Worm (Caenorhabditis elegans): Measurements from ENCODE around the gene clic-1.

clic-1 gene

DNA sequence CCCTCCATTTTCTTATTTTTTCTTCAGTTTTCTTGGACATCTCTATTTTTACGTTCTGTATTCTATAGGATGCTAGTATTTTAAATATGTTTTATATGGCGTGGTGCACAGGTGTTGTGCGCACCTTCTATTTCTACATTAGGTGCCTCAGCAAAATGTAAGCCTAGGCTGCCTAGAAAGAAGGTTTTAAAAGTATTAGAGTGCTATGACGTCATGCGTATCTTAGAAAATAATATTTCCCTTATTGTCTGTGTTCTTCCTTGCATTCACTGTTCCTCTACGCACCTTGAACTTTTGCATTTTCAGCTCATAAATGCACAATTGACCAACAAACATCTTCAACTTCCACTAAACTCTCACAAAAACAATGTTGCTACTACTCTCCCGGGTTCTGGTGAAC, 36.2 kb upstream of the clic-1 start, which contains the start of gene frpr-3:
Gene frpr-3, plus strand, starts transcription at position 301 of the 400 bp plus-strand sequence.
- TF ChIP-seq lin-32 (GFP tag; optimal IDR thresholded peaks at IDR 0.05) (no peak), blmp-1 (tag; optimal IDR thresholded peaks at IDR 0.05) (no peak), ceh-43 (GFP tag; optimal IDR thresholded peaks at IDR 0.05) (no peak), drap-1 (GFP tag; optimal IDR thresholded peaks at IDR 0.05) (no peak), flh-1 (GFP tag; optimal IDR thresholded peaks at IDR 0.05) (no peak), mep-1 (tag; optimal IDR thresholded peaks at IDR 0.05) (no peak), snpc-4 (tag; optimal IDR thresholded peaks at IDR 0.05) (no peak), tbx-8 (GFP tag; optimal IDR thresholded peaks at IDR 0.05) (no peak), elt-3 (tag; optimal IDR thresholded peaks at IDR 0.05) (no peak), ceh-39 (tag; optimal IDR thresholded peaks at IDR 0.05) (no peak), ceh-83 (GFP tag; optimal IDR thresholded peaks at IDR 0.05) (no peak), nhr-28 (tag; optimal IDR thresholded peaks at IDR 0.05) (no peak), ztf-11 (tag; optimal IDR thresholded peaks at IDR 0.05) (no peak), unc-39 (tag; optimal IDR thresholded peaks at IDR 0.05) (no peak), ham-2 (GFP tag; optimal IDR thresholded peaks at IDR 0.05) (no peak)

ce11 chrV:7761906-7762305, 27.2 kb upstream of the clic-1 start:
- TF ChIP-seq sptf-1 (tag; optimal IDR thresholded peaks at IDR 0.05) (no peak), lin-32 (GFP tag; optimal IDR thresholded peaks at IDR 0.05) (no peak), sem-2 (GFP tag; optimal IDR thresholded peaks at IDR 0.05) (no peak), blmp-1 (tag; optimal IDR thresholded peaks at IDR 0.05) (no peak)

ce11 chrV:7760174-7760573, 25.5 kb upstream of the clic-1 start, which contains the start of gene hint-3:
hint-3 (plus strand) TSS chrV:7760474.
- TF ChIP-seq nhr-2 (tag; optimal IDR thresholded peaks at IDR 0.05) (no peak), pha-4 (tag; optimal IDR thresholded peaks at IDR 0.05) (no peak), nhr-237 (tag; optimal IDR thresholded peaks at IDR 0.05) (no peak), nhr-28 (tag; optimal IDR thresholded peaks at IDR 0.05) (no peak), ztf-11 (tag; optimal IDR thresholded peaks at IDR 0.05) (no peak), bed-3 (GFP tag; optimal IDR thresholded peaks at IDR 0.05) (no peak), lin-32 (GFP tag; optimal IDR thresholded peaks at IDR 0.05) (no peak), ces-1 (GFP tag; optimal IDR thresholded peaks at IDR 0.05) (no peak), tbx-8 (GFP tag; optimal IDR thresholded peaks at IDR 0.05) (no peak), lin-13 (tag; optimal IDR thresholded peaks at IDR 0.05) (no peak), unc-62 (GFP tag; optimal IDR thresholded peaks at IDR 0.05) (no peak), elt-3 (tag; optimal IDR thresholded peaks at IDR 0.05) (no peak)

- TF ChIP-seq nhr-76 (tag; optimal IDR thresholded peaks at IDR 0.05) (no peak), bed-3 (GFP tag; optimal IDR thresholded peaks at IDR 0.05) (no peak), ces-1 (GFP tag; optimal IDR thresholded peaks at IDR 0.05) (peak; percentile 66), unc-120 (tag; optimal IDR thresholded peaks at IDR 0.05; ENCODE audit: poor library complexity, severe bottlenecking) (peak; percentile 27), ceh-39 (tag; optimal IDR thresholded peaks at IDR 0.05) (no peak), lsy-2 (tag; optimal IDR thresholded peaks at IDR 0.05) (no peak), drap-1 (GFP tag; optimal IDR thresholded peaks at IDR 0.05) (no peak), mep-1 (tag; optimal IDR thresholded peaks at IDR 0.05) (no peak), unc-62 (GFP tag; optimal IDR thresholded peaks at IDR 0.05) (peak; percentile 70), ztf-11 (tag; optimal IDR thresholded peaks at IDR 0.05) (no peak), mls-2 (tag; optimal IDR thresholded peaks at IDR 0.05) (no peak)
These were observed 24.6 kb upstream of the clic-1 start for ce11 chrV:7759270-7759669.

ce11 chrV:7755991-7756390, 21.3 kb upstream of the clic-1 start:
- TF ChIP-seq lin-32 (GFP tag; optimal IDR thresholded peaks at IDR 0.05) = no peak
- TF ChIP-seq elt-3 (tag; optimal IDR thresholded peaks at IDR 0.05) = no peak
- no peak for TF ChIP-seq nhr-2 (tag; optimal IDR thresholded peaks at IDR 0.05)
- no peak for TF ChIP-seq mep-1 (tag; optimal IDR thresholded peaks at IDR 0.05)
- no peak for TF ChIP-seq lsy-2 (tag; optimal IDR thresholded peaks at IDR 0.05)
- no peak for TF ChIP-seq nhr-76 (tag; optimal IDR thresholded peaks at IDR 0.05)
- TF ChIP-seq ceh-83 (GFP tag; optimal IDR thresholded peaks at IDR 0.05) = no peak
- TF ChIP-seq ztf-11 (tag; optimal IDR thresholded peaks at IDR 0.05) = no peak

DNA sequence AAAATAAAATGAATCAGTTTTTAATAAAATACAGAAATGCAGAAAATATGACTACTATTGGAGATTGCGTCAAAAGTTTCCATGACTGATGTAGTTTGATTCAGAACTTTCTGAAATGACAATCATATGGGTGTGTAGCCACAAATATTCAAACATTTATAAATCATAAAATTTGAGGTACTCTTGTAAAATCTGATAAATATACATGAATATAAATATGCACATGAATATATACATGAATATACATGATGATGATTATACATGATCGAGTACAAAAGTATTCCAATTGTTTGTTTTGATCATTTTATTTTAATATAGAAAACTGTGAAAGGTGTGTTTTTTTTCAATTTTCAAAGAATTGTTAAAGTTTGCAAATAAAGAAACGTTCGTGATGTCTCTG, 19.8 kb upstream of the clic-1 start, which contains the start of gene T05B11.4:
Gene T05B11.4, minus strand, starts transcription at position 101 of the 400 bp plus-strand sequence.
- TF ChIP-seq pha-4 (tag; optimal IDR thresholded peaks at IDR 0.05) (no peak), ceh-43 (GFP tag; optimal IDR thresholded peaks at IDR 0.05) (no peak), tbx-8 (GFP tag; optimal IDR thresholded peaks at IDR 0.05) (no peak), ztf-11 (tag; optimal IDR thresholded peaks at IDR 0.05) (no peak), ham-2 (GFP tag; optimal IDR thresholded peaks at IDR 0.05) (no peak), mab-5 (tag; optimal IDR thresholded peaks at IDR 0.05) (no peak), lin-13 (tag; optimal IDR thresholded peaks at IDR 0.05) (no peak), unc-120 (tag; optimal IDR thresholded peaks at IDR 0.05; ENCODE audit: poor library complexity, severe bottlenecking) (no peak), ces-1 (GFP tag; optimal IDR thresholded peaks at IDR 0.05) (no peak), elt-1 (tag; optimal IDR thresholded peaks at IDR 0.05; ENCODE audit: borderline replicate concordance, insufficient read depth) (no peak), nhr-12 (tag; optimal IDR thresholded peaks at IDR 0.05) (no peak), lsy-2 (tag; optimal IDR thresholded peaks at IDR 0.05) (no peak), flh-1 (GFP tag; optimal IDR thresholded peaks at IDR 0.05) (no peak), lin-32 (GFP tag; optimal IDR thresholded peaks at IDR 0.05) (no peak), sem-2 (GFP tag; optimal IDR thresholded peaks at IDR 0.05) (no peak), zip-8 (tag; optimal IDR thresholded peaks at IDR 0.05) (no peak), bed-3 (GFP tag; optimal IDR thresholded peaks at IDR 0.05) (no peak), ceh-39 (tag; optimal IDR thresholded peaks at IDR 0.05) (no peak)
